Worm (Caenorhabditis elegans): ENCODE data around the gene pals-16.

The pals-16 gene

DNA sequence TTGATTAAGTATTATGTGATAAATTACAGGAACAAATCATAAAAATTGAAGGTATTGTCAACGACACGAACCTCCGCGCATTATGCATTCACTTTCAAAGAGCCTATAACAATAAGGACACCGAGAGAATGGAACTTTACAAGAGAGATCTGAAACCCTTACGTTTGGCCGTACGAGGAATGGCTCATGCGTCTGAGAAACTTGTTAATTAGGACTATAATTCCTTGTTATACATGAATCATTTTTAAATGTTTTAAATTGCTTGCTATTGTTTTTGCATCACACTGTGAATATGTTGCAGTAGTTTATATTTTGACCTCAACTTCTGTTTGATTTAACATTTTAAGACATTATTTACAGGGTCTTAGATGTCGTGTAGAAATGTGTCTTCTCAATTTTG is 3.3 kb downstream of the pals-16 start, which contains the start of gene pals-18:
TSS of gene pals-18 (plus strand) at position 301 of the 400 bp plus-strand sequence.
- no peak for TF ChIP-seq ama-1 (optimal IDR thresholded peaks at IDR 0.05)
- no peak for TF ChIP-seq mec-3 (tag; optimal IDR thresholded peaks at IDR 0.05; ENCODE audit: borderline replicate concordance)
- no peak for TF ChIP-seq madf-2 (tag; optimal IDR thresholded peaks at IDR 0.05)
- no peak for TF ChIP-seq pqm-1 (tag; optimal IDR thresholded peaks at IDR 0.05)
- no peak for TF ChIP-seq lim-6 (tag; optimal IDR thresholded peaks at IDR 0.05)
- TF ChIP-seq unc-55 (GFP tag; optimal IDR thresholded peaks at IDR 0.05) = no peak
- no peak for TF ChIP-seq sox-4 (tag; optimal IDR thresholded peaks at IDR 0.05)
- no peak for TF ChIP-seq ceh-30 (tag; optimal IDR thresholded peaks at IDR 0.05)
- no peak for TF ChIP-seq ceh-48 (tag; optimal IDR thresholded peaks at IDR 0.05)
- no peak for TF ChIP-seq pax-1 (tag; optimal IDR thresholded peaks at IDR 0.05)
- no peak for TF ChIP-seq K02D7.2 (tag; optimal IDR thresholded peaks at IDR 0.05)
- no peak for TF ChIP-seq ceh-18 (tag; optimal IDR thresholded peaks at IDR 0.05)

DNA sequence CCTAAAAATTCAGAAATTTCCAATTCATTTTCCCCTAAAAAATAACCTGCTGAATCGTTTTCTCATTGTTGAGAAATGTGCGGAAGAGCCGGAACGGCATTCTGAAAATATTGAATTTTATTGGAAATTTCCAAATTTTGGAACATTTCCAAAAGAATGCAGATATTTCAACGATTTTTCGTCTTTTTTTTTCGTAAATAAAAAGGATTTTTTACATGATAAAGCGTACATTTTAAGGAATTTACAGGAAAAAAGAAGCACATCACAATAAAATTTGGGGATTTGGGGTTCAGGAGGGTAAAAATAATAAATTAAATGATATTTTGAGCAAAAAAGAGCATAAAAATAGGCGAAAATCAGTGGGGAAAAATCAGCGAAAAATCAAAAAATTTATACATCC is 9.4 kb downstream of the pals-16 start, which contains the start of gene Y82E9BR.22:
TSS of gene Y82E9BR.22 (minus strand) at position 101 of the 400 bp plus-strand sequence.
- no peak for TF ChIP-seq zip-5 (tag; optimal IDR thresholded peaks at IDR 0.05)
- no peak for TF ChIP-seq ceh-9 (tag; optimal IDR thresholded peaks at IDR 0.05)
- TF ChIP-seq ceh-6 (GFP tag; optimal IDR thresholded peaks at IDR 0.05) = no peak
- no peak for TF ChIP-seq C08G9.2 (tag; optimal IDR thresholded peaks at IDR 0.05)
- TF ChIP-seq ceh-19 (GFP tag; optimal IDR thresholded peaks at IDR 0.05) = no peak
- no peak for TF ChIP-seq lim-6 (tag; optimal IDR thresholded peaks at IDR 0.05)
- TF ChIP-seq fkh-6 (tag; optimal IDR thresholded peaks at IDR 0.05) = no peak
- TF ChIP-seq pha-2 (tag; optimal IDR thresholded peaks at IDR 0.05) = no peak
- no peak for TF ChIP-seq ceh-24 (tag; optimal IDR thresholded peaks at IDR 0.05)
- no peak for TF ChIP-seq ceh-22 (tag; optimal IDR thresholded peaks at IDR 0.05)
- TF ChIP-seq nfya-1 (tag; optimal IDR thresholded peaks at IDR 0.05) = no peak
- TF ChIP-seq sdc-2 (tag; optimal IDR thresholded peaks at IDR 0.05) = no peak

DNA sequence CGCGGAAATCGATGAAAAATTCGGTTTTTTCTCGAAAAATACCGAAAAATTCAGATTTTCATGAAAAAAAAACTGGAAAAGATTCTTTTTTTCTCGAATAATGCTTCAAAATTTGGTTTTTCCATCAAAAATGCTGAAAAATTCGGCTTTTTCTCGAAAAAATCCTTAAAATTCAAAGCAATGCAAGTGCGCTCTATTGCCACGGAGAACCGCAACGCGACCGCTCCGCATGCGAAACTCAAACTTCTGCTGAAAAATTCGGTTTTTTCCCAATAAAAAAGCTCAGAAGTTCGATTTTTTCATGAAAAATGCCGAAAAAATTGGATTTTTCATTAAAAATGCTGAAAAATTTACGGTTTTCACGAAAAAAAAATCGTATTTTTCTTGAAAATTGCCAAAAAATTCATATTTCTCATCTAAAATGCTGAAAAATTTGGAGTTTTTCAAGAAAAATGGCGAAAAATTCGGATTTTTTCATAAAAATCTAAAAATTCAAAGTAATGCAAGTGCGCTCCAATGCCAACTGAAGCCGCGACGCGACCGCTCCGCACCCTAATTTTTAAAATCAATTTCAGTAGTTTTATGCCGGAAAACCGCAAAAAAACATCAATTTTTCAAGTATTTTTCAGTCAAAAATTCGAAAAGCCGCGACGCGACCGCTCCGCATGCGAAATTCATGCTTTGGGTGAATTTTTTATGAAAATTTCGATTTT is 13.5 kb downstream of the pals-16 start:
- TF ChIP-seq dmd-4 (tag; optimal IDR thresholded peaks at IDR 0.05; ENCODE audit: borderline replicate concordance) = no peak
- no peak for TF ChIP-seq ceh-48 (tag; optimal IDR thresholded peaks at IDR 0.05)
- no peak for TF ChIP-seq ceh-30 (tag; optimal IDR thresholded peaks at IDR 0.05)
- no peak for TF ChIP-seq nfya-1 (tag; optimal IDR thresholded peaks at IDR 0.05)
- no peak for TF ChIP-seq ceh-45 (GFP tag; IDR thresholded peaks at IDR 0.05)
- TF ChIP-seq ref-2 (tag; optimal IDR thresholded peaks at IDR 0.05) = no peak
- no peak for TF ChIP-seq hlh-6 (tag; optimal IDR thresholded peaks at IDR 0.05)
- no peak for TF ChIP-seq dve-1 (tag; optimal IDR thresholded peaks at IDR 0.05)
- no peak for TF ChIP-seq che-1 (tag; optimal IDR thresholded peaks at IDR 0.05)
- TF ChIP-seq npax-4 (tag; optimal IDR thresholded peaks at IDR 0.05) = no peak

DNA sequence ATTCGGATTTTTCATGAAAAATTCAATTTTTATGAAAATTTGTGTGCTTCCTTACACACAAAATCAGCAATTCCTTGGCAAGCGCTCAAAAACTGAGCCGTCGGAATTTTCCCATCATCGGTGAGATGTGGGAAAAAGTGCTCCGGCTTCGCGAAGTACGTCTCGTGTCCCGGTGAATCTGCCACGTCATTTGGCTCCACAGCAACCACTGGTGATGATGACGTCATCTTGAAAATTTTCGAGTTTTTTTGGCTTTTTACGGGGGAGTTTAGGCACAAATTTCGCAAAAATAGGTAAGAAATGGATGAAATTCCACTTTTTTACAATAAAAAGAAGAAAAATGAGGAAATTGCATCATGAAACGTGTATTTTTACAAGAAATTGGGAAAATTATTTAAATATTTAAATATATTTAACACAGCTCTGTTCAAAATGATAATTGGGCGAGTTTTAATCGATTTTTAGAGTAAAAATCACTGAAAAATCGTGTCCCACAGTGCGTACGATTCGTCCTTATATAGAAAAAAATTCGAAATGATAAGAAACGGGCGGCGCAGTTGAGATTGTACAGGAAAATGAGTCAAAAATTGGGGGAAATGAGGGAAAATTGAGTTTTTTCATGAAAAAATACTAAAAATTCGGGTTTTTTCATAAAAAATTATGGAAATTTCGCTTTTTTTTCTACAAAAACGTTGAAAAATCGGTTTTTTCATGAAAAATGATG is 14.3 kb downstream of the pals-16 start, which contains the start of gene Y82E9BR.14:
TSS of gene Y82E9BR.14 (minus strand) at position 227 of the 724 bp plus-strand sequence.
- TF ChIP-seq rnt-1 (tag; optimal IDR thresholded peaks at IDR 0.05) = no peak
- no peak for TF ChIP-seq pha-2 (tag; optimal IDR thresholded peaks at IDR 0.05)
- no peak for TF ChIP-seq ceh-6 (GFP tag; optimal IDR thresholded peaks at IDR 0.05)
- no peak for TF ChIP-seq pax-1 (tag; optimal IDR thresholded peaks at IDR 0.05)
- no peak for TF ChIP-seq ceh-18 (tag; optimal IDR thresholded peaks at IDR 0.05)
- TF ChIP-seq lin-11 (tag; optimal IDR thresholded peaks at IDR 0.05) = no peak
- TF ChIP-seq unc-42 (tag; optimal IDR thresholded peaks at IDR 0.05) = no peak
- TF ChIP-seq sox-2 (GFP tag; IDR thresholded peaks at IDR 0.05) = no peak
- TF ChIP-seq ama-1 (optimal IDR thresholded peaks at IDR 0.05) = no peak
- TF ChIP-seq pqm-1 (tag; optimal IDR thresholded peaks at IDR 0.05) = no peak
- TF ChIP-seq pros-1 (tag; optimal IDR thresholded peaks at IDR 0.05) = no peak
- TF ChIP-seq ceh-2 (tag; optimal IDR thresholded peaks at IDR 0.05) = no peak
- no peak for TF ChIP-seq unc-86 (tag; optimal IDR thresholded peaks at IDR 0.05)
